Worm (Caenorhabditis elegans): ENCODE measurements around the gene M117.1.

DNA sequence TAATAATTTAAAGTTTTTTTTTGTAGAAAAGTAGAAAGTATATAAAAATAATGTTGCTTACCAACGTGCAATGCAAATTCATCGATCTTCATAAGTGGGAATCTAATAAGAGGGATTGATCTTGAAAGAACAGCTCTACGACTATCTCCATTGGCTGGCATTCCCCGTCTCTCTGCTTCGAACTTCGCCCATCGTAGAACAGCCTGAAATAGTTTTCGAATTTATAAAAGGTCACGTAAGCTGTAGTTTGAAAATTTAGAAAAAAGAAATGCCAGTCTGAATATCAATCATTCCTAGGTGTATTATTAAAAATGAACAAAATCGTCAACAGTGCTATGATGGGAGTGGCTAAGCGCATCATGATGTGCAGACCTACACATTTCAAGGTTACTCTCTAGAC lies 37.8 kb downstream of the M117.1 start, which contains the start of gene F38H4.5:
- TF ChIP-seq blmp-1 (tag; optimal IDR thresholded peaks at IDR 0.05) (no peak), unc-39 (tag; optimal IDR thresholded peaks at IDR 0.05) (no peak), nhr-76 (tag; optimal IDR thresholded peaks at IDR 0.05) (no peak), pha-4 (tag; optimal IDR thresholded peaks at IDR 0.05) (no peak), elt-3 (tag; optimal IDR thresholded peaks at IDR 0.05) (no peak), ceh-39 (tag; optimal IDR thresholded peaks at IDR 0.05) (no peak), lin-13 (tag; optimal IDR thresholded peaks at IDR 0.05) (no peak), flh-1 (GFP tag; optimal IDR thresholded peaks at IDR 0.05) (no peak), ceh-83 (GFP tag; optimal IDR thresholded peaks at IDR 0.05) (no peak)
